Fruit fly (Drosophila melanogaster): Measurements from ENCODE around the gene Ubc4.

The Ubc4 gene

DNA sequence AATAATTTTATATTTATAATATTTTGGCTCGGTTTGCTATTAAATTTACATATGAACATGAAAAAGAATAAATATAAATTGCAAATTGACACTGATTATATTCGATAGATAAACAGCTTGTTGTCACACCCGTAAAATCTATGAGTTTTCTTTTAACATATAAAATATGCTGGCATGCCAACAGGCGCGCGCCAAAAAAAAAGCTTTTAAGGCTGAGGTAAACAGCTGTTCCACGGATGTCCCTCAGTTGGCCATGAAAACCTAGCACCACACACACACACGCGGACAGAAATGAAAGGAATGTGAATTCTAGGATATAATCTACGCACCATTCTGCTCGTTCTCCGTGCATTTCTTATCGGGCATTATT, 3.3 kb upstream of the Ubc4 start:
- TF ChIP-seq CG8301 (tag; optimal IDR thresholded peaks at IDR 0.05) = no peak
- no peak for TF ChIP-seq CG12605 (GFP tag; IDR thresholded peaks at IDR 0.05)
- no peak for TF ChIP-seq Pif1B (GFP tag; optimal IDR thresholded peaks at IDR 0.05)
- no peak for TF ChIP-seq CG13204 (GFP tag; optimal IDR thresholded peaks at IDR 0.05)
- no peak for TF ChIP-seq CG10348 (GFP tag; IDR thresholded peaks at IDR 0.05)
- TF ChIP-seq CG32121 (GFP tag; IDR thresholded peaks at IDR 0.05) = no peak
- TF ChIP-seq CG4496 (GFP tag; IDR thresholded peaks at IDR 0.05) = no peak
- TF ChIP-seq CG8159 (tag; optimal IDR thresholded peaks at IDR 0.05) = no peak
- TF ChIP-seq D1 (tag; optimal IDR thresholded peaks at IDR 0.05) = no peak
- TF ChIP-seq Pif1A (GFP tag; optimal IDR thresholded peaks at IDR 0.05) = no peak
- no peak for TF ChIP-seq CG14655 (GFP tag; optimal IDR thresholded peaks at IDR 0.05)
- TF ChIP-seq EcR (GFP tag; optimal IDR thresholded peaks at IDR 0.05) = no peak
- TF ChIP-seq rn (GFP tag; IDR thresholded peaks at IDR 0.05) = no peak
- no peak for TF ChIP-seq CG9948 (tag; optimal IDR thresholded peaks at IDR 0.05)
- no peak for TF ChIP-seq Snoo (tag; optimal IDR thresholded peaks at IDR 0.05)
- no peak for TF ChIP-seq CG15710 (tag; optimal IDR thresholded peaks at IDR 0.05)
- no peak for TF ChIP-seq CG17806 (tag; optimal IDR thresholded peaks at IDR 0.05)
- no peak for TF ChIP-seq Ets98B (GFP tag; IDR thresholded peaks at IDR 0.05)
- no peak for TF ChIP-seq fd96Ca (GFP tag; IDR thresholded peaks at IDR 0.05)
- TF ChIP-seq gl (tag; optimal IDR thresholded peaks at IDR 0.05) = no peak

DNA sequence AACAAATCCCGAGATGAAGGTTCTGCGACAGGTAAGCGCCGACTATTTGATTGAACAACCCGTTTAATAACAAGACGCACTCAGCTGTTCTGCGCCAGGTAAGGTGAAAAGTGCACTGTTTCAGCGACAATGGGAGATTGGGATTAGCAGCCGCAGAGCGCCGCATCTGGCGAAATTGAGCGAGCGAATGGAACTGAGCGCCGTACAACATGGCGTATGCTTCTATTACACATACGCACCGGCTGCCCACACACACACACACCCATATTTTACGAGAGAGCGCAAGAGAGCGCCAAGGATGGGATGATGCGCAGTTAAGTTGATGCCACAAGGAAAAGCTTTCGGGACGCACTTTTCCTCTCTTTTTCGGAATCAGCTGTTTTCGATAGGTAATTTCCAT, 2.9 kb upstream of the Ubc4 start:
- TF ChIP-seq Snoo (tag; optimal IDR thresholded peaks at IDR 0.05) = no peak
- TF ChIP-seq CG12605 (GFP tag; IDR thresholded peaks at IDR 0.05) = no peak
- no peak for TF ChIP-seq CG8159 (tag; optimal IDR thresholded peaks at IDR 0.05)
- no peak for TF ChIP-seq rn (GFP tag; IDR thresholded peaks at IDR 0.05)
- TF ChIP-seq D1 (tag; optimal IDR thresholded peaks at IDR 0.05) = no peak
- TF ChIP-seq Pif1A (GFP tag; optimal IDR thresholded peaks at IDR 0.05) = no peak
- no peak for TF ChIP-seq Ets98B (GFP tag; IDR thresholded peaks at IDR 0.05)
- no peak for TF ChIP-seq CG13204 (GFP tag; optimal IDR thresholded peaks at IDR 0.05)
- no peak for TF ChIP-seq EcR (GFP tag; optimal IDR thresholded peaks at IDR 0.05)
- no peak for TF ChIP-seq Pif1B (GFP tag; optimal IDR thresholded peaks at IDR 0.05)
- TF ChIP-seq gl (tag; optimal IDR thresholded peaks at IDR 0.05) = no peak
- no peak for TF ChIP-seq CG32121 (GFP tag; IDR thresholded peaks at IDR 0.05)
- no peak for TF ChIP-seq CG17806 (tag; optimal IDR thresholded peaks at IDR 0.05)

DNA sequence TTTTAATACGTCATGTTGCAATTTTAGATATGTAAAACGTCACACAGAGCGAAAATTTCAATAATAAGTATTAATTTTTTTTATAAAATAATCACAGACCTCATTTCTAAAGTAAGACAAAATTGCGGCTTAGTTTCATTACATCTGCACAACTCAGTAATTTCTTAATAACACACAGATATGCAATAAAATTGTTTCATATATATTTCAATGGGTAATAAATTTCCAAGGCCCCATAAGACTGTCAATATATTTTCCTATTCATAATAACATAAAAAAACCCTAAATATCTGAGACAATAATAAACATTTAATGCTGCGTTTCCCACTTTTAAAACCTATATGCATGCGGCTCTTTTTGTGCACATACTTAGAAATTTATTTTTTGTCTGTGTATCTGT, 2.5 kb upstream of the Ubc4 start:
- TF ChIP-seq CG4496 (GFP tag; IDR thresholded peaks at IDR 0.05) (0 out of 3 replicates have a peak, but pooled peaks have one; percentile 30), CG13204 (GFP tag; optimal IDR thresholded peaks at IDR 0.05) (no peak), EcR (GFP tag; optimal IDR thresholded peaks at IDR 0.05) (no peak), CG34367 (tag; optimal IDR thresholded peaks at IDR 0.05) (peak; percentile 47), CG9948 (tag; optimal IDR thresholded peaks at IDR 0.05) (peak; percentile 21), Ets98B (GFP tag; IDR thresholded peaks at IDR 0.05) (0 out of 2 replicates have a peak, but pooled peaks have one; percentile 34), Pif1B (GFP tag; optimal IDR thresholded peaks at IDR 0.05) (no peak), CG17806 (tag; optimal IDR thresholded peaks at IDR 0.05) (peak; percentile 42), CG8301 (tag; optimal IDR thresholded peaks at IDR 0.05) (peak; percentile 37), fd96Ca (GFP tag; IDR thresholded peaks at IDR 0.05) (no peak), CG14655 (GFP tag; optimal IDR thresholded peaks at IDR 0.05) (peak; percentile 5), D1 (tag; optimal IDR thresholded peaks at IDR 0.05) (peak; percentile 19), Snoo (tag; optimal IDR thresholded peaks at IDR 0.05) (peak; percentile 15), CG15710 (tag; optimal IDR thresholded peaks at IDR 0.05) (peak; percentile 36), rn (GFP tag; IDR thresholded peaks at IDR 0.05) (no peak), gl (tag; optimal IDR thresholded peaks at IDR 0.05) (no peak), CG12605 (GFP tag; IDR thresholded peaks at IDR 0.05) (no peak), CG32121 (GFP tag; IDR thresholded peaks at IDR 0.05) (peak; percentile 31; the same call in 1 of the 2 replicates), CG10348 (GFP tag; IDR thresholded peaks at IDR 0.05) (no peak), Pif1A (GFP tag; optimal IDR thresholded peaks at IDR 0.05) (no peak), CG8159 (tag; optimal IDR thresholded peaks at IDR 0.05) (peak; percentile 0)

DNA sequence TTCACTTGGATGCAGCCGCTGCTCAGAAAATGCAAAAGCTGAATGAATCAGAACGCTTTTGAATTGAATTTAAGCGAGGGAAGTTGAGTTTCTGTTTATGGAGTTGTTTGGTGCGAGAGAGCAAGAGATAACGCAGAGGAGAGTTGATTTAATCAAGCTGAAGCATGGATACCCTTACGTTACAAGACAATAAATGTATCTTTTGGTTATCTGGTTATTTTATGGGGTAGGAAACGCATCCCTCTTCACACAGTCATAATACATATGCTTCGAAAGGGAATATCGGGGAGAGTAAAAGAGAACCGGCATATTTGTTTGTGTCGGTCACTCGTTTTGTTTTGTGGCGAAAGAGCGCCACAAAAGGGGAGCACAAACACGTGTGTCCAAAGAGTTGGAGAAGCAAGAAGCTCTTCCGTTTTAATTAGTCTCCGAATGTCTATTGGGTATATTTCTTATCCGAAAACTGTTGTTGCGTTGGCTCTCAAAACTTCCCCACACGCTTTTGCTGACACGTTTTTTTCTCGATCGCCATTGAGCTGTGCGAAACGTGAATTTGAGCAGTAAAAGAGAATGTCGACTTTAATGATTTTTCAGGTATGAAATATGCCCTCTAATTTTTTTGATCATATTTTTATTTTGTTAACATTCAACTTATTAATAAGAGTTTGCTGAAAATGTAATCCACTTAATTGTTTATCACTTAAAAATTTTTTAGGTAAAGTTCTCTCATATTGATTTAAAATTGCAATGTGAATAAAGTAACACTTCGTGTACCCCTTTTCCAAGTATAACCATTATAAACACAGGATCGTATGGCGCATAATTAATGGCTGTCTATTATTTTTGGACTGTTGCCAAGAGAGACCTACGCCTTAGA, 1.2 kb upstream of the Ubc4 start, which contains the start of gene Prps:
TSS of gene Prps (minus strand) at position 51 of the 877 bp plus-strand sequence.
- TF ChIP-seq CG14655 (GFP tag; optimal IDR thresholded peaks at IDR 0.05) = no peak
- TF ChIP-seq CG32121 (GFP tag; IDR thresholded peaks at IDR 0.05) = peak; percentile 80
- TF ChIP-seq D1 (tag; optimal IDR thresholded peaks at IDR 0.05) = no peak
- no peak for TF ChIP-seq CG10348 (GFP tag; IDR thresholded peaks at IDR 0.05)
- TF ChIP-seq gl (tag; optimal IDR thresholded peaks at IDR 0.05) = peak; percentile 79
- peak; percentile 87 for TF ChIP-seq Pif1B (GFP tag; optimal IDR thresholded peaks at IDR 0.05)
- peak; percentile 82 for TF ChIP-seq CG8301 (tag; optimal IDR thresholded peaks at IDR 0.05)
- TF ChIP-seq fd96Ca (GFP tag; IDR thresholded peaks at IDR 0.05) = peak; percentile 93
- peak; percentile 85 for TF ChIP-seq Snoo (tag; optimal IDR thresholded peaks at IDR 0.05)
- TF ChIP-seq Pif1A (GFP tag; optimal IDR thresholded peaks at IDR 0.05) = peak; percentile 89
- peak; percentile 52 for TF ChIP-seq EcR (GFP tag; optimal IDR thresholded peaks at IDR 0.05)
- TF ChIP-seq CG34367 (tag; optimal IDR thresholded peaks at IDR 0.05) = peak; percentile 64
- TF ChIP-seq rn (GFP tag; IDR thresholded peaks at IDR 0.05) = peak; percentile 81
- peak; percentile 70 for TF ChIP-seq CG15710 (tag; optimal IDR thresholded peaks at IDR 0.05)
- peak; percentile 96 for TF ChIP-seq Ets98B (GFP tag; IDR thresholded peaks at IDR 0.05)
- peak; percentile 93 for TF ChIP-seq CG4496 (GFP tag; IDR thresholded peaks at IDR 0.05)
- TF ChIP-seq CG9948 (tag; optimal IDR thresholded peaks at IDR 0.05) = peak; percentile 67
- TF ChIP-seq CG8159 (tag; optimal IDR thresholded peaks at IDR 0.05) = peak; percentile 79
- TF ChIP-seq CG12605 (GFP tag; IDR thresholded peaks at IDR 0.05) = peak; percentile 87
- peak; percentile 83 for TF ChIP-seq CG17806 (tag; optimal IDR thresholded peaks at IDR 0.05)
- no peak for TF ChIP-seq CG13204 (GFP tag; optimal IDR thresholded peaks at IDR 0.05)

DNA sequence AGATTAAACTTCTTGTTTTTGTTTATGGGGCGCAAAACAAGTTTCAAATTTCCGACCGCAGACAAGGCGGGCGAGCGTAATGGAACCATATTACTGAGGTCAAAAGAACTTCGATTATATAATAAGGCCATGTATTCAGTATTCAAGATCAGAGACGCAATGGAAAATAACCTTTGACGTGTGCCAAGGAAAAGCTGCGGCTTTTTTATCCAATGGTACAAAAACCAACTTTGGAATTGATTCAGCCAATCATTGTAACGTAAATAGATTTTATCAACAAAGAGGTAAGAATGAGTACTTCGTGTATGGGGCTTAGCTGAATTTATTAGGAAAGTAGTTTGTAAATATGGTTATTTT, 631 bp upstream of the Ubc4 start:
- TF ChIP-seq CG4496 (GFP tag; IDR thresholded peaks at IDR 0.05) (no peak), Pif1A (GFP tag; optimal IDR thresholded peaks at IDR 0.05) (no peak)
